Fruit fly (Drosophila melanogaster) whole organism, embryonic: ENCODE results near the gene CG42833.
A peak's percentile ranks its signal among the peaks of the same experiment; 100 is the strongest.

Experiments
- Adf1 ChIP-seq: fragments of 200-800 bp; sonication (Bioruptor generic); IDR thresholded peaks from 2 replicates; pipeline ENCODE4 v1.3.6; 2022; ENCODE audit warnings: missing biosample characterization, missing genetic modification characterization
- BEAF-32 ChIP-seq: fragments of 200-800 bp; sonication (Bioruptor generic); optimal IDR thresholded peaks from 3 replicates; lab custom pipeline; 2017; ENCODE audit warnings: missing biosample characterization, missing genetic modification characterization, mild to moderate bottlenecking, moderate library complexity, missing genetic modification reagents
- Blimp-1 ChIP-seq: fragments of 200-800 bp; sonication (Bioruptor generic); optimal IDR thresholded peaks from 3 replicates; lab custom pipeline; 2018; ENCODE audit warnings: missing biosample characterization, missing genetic modification characterization, mild to moderate bottlenecking, moderate library complexity, missing genetic modification reagents
- CG10267 ChIP-seq: fragments of 200-800 bp; sonication (Bioruptor generic); optimal IDR thresholded peaks from 2 replicates; lab custom pipeline; 2018; ENCODE audit warnings: missing biosample characterization, mild to moderate bottlenecking, missing genetic modification characterization, moderate library complexity
- CG10654 ChIP-seq: fragments of 200-800 bp; sonication (Bioruptor generic); optimal IDR thresholded peaks from 2 replicates; lab custom pipeline; 2016; ENCODE audit warnings: missing biosample characterization, missing genetic modification characterization
- CG11085 ChIP-seq: fragments of 200-800 bp; sonication (Bioruptor generic); IDR thresholded peaks from 2 replicates; pipeline ENCODE4 v1.3.6; 2022; ENCODE audit warnings: missing biosample characterization, missing genetic modification characterization
- CG11695 ChIP-seq: fragments of 200-800 bp; sonication (Bioruptor generic); IDR thresholded peaks from 3 replicates; pipeline ENCODE4 v1.3.6; 2022; ENCODE audit warnings: missing biosample characterization, missing genetic modification characterization
- CG12769 ChIP-seq: fragments of 200-800 bp; sonication (Bioruptor generic); optimal IDR thresholded peaks from 2 replicates; lab custom pipeline; 2019; ENCODE audit warnings: missing biosample characterization, mild to moderate bottlenecking, missing genetic modification characterization, moderate library complexity
- CG13287 ChIP-seq: fragments of 200-800 bp; sonication (Bioruptor generic); IDR thresholded peaks from 2 replicates; pipeline ENCODE4 v1.3.6; 2022; ENCODE audit warnings: missing biosample characterization, missing genetic modification characterization; ENCODE audit not compliant: partially characterized antibody
- CG13624 ChIP-seq: fragments of 200-800 bp; sonication (Bioruptor generic); optimal IDR thresholded peaks from 2 replicates; lab custom pipeline; 2016; ENCODE audit warnings: missing biosample characterization, missing genetic modification characterization
- CG14860 ChIP-seq: fragments of 200-800 bp; sonication (Bioruptor generic); IDR thresholded peaks from 3 replicates; pipeline ENCODE4 v1.3.6; 2022; ENCODE audit warnings: missing biosample characterization, missing genetic modification characterization; ENCODE audit not compliant: partially characterized antibody
- CG17829 ChIP-seq: fragments of 200-800 bp; optimal IDR thresholded peaks from 2 replicates; lab custom pipeline; 2019; ENCODE audit warnings: missing biosample characterization, mild to moderate bottlenecking, missing genetic modification characterization, moderate library complexity
- CG30020 ChIP-seq: fragments of 200-800 bp; optimal IDR thresholded peaks from 2 replicates; lab custom pipeline; 2019; ENCODE audit warnings: missing biosample characterization, mild to moderate bottlenecking, missing genetic modification characterization, moderate library complexity
- CG33213 ChIP-seq: fragments of 200-800 bp; sonication (Bioruptor generic); optimal IDR thresholded peaks from 3 replicates; lab custom pipeline; 2016; ENCODE audit warnings: missing biosample characterization, missing genetic modification characterization
- CG33557 ChIP-seq: fragments of 200-800 bp; sonication (Bioruptor generic); optimal IDR thresholded peaks from 2 replicates; lab custom pipeline; 2019; ENCODE audit warnings: missing biosample characterization, mild to moderate bottlenecking, missing genetic modification characterization, moderate library complexity
- CG9437 ChIP-seq: fragments of 200-800 bp; sonication (Bioruptor generic); optimal IDR thresholded peaks from 2 replicates; lab custom pipeline; 2018; ENCODE audit warnings: missing biosample characterization, mild to moderate bottlenecking, missing genetic modification characterization
- CHES-1-like ChIP-seq: fragments of 200-800 bp; sonication (Bioruptor generic); optimal IDR thresholded peaks from 2 replicates; lab custom pipeline; 2016; ENCODE audit warnings: missing biosample characterization, missing genetic modification characterization
- Dref ChIP-seq: fragments of 200-800 bp; sonication (Bioruptor generic); IDR thresholded peaks from 2 replicates; pipeline ENCODE4 v1.3.6; 2022; ENCODE audit warnings: missing biosample characterization, missing genetic modification characterization
- Elba2 ChIP-seq: fragments of 200-800 bp; sonication (Bioruptor generic); optimal IDR thresholded peaks from 3 replicates; lab custom pipeline; 2016; ENCODE audit warnings: missing biosample characterization, missing genetic modification characterization
- Ets97D ChIP-seq: fragments of 200-800 bp; sonication (Bioruptor generic); optimal IDR thresholded peaks from 3 replicates; lab custom pipeline; 2016; ENCODE audit warnings: missing biosample characterization, missing genetic modification characterization
- Gsc ChIP-seq: fragments of 200-800 bp; sonication (Bioruptor generic); IDR thresholded peaks from 2 replicates; pipeline ENCODE4 v1.3.6; 2022; ENCODE audit warnings: missing biosample characterization, missing genetic modification characterization
- Hr39 ChIP-seq: fragments of >200 bp; optimal IDR thresholded peaks from 2 replicates; lab custom pipeline; 2017
- MBD-R2 ChIP-seq: fragments of 200-800 bp; sonication (Bioruptor generic); IDR thresholded peaks from 2 replicates; pipeline ENCODE4 v1.3.6; 2022; ENCODE audit warnings: missing biosample characterization, missing genetic modification characterization
- Scr ChIP-seq: fragments of 200-800 bp; sonication (Bioruptor generic); IDR thresholded peaks from 2 replicates; pipeline ENCODE4 v1.3.6; 2022; ENCODE audit warnings: missing biosample characterization, missing genetic modification characterization; ENCODE audit not compliant: partially characterized antibody
- Sin3A ChIP-seq: fragments of >200 bp; optimal IDR thresholded peaks from 2 replicates; lab custom pipeline; 2018
- YL-1 ChIP-seq: fragments of 200-800 bp; sonication (Bioruptor generic); optimal IDR thresholded peaks from 3 replicates; lab custom pipeline; 2017; ENCODE audit warnings: missing biosample characterization, mild to moderate bottlenecking, missing genetic modification characterization
- amos ChIP-seq: fragments of 200-800 bp; sonication (Bioruptor generic); IDR thresholded peaks from 2 replicates; pipeline ENCODE4 v1.3.6; 2022; ENCODE audit warnings: missing biosample characterization, missing genetic modification characterization; ENCODE audit not compliant: partially characterized antibody
- ato ChIP-seq: fragments of 200-800 bp; sonication (Bioruptor generic); IDR thresholded peaks from 2 replicates; pipeline ENCODE4 v1.3.6; 2022; ENCODE audit warnings: missing biosample characterization, missing genetic modification characterization; ENCODE audit not compliant: partially characterized antibody
- dm ChIP-seq: fragments of 200-800 bp; sonication (Bioruptor generic); optimal IDR thresholded peaks from 3 replicates; lab custom pipeline; 2016; ENCODE audit warnings: missing biosample characterization, missing genetic modification characterization
- dpn ChIP-seq, 2 experiments: fragments of 200-800 bp; sonication (Bioruptor generic); optimal IDR thresholded peaks; 3 replicates each; lab custom pipeline; 2016; ENCODE audit warnings: missing biosample characterization in 2 of 2, missing genetic modification characterization in 2 of 2
- fd102C ChIP-seq: fragments of 200-800 bp; sonication (Bioruptor generic); optimal IDR thresholded peaks from 2 replicates; lab custom pipeline; 2018; ENCODE audit warnings: missing biosample characterization, mild to moderate bottlenecking, missing genetic modification characterization, moderate library complexity
- grn ChIP-seq: fragments of 200-800 bp; sonication (Bioruptor generic); optimal IDR thresholded peaks from 3 replicates; lab custom pipeline; 2017; ENCODE audit warnings: missing biosample characterization, missing genetic modification characterization
- her ChIP-seq: fragments of 200-800 bp; sonication (Bioruptor generic); optimal IDR thresholded peaks from 2 replicates; lab custom pipeline; 2016; ENCODE audit warnings: missing biosample characterization, missing genetic modification characterization
- hkb ChIP-seq, 2 experiments: fragments of 200-800 bp in 1 of 2; fragments of >200 bp in 1 of 2; sonication (Bioruptor generic) in 1 of 2; IDR thresholded peaks in 1 of 2; optimal IDR thresholded peaks in 1 of 2; 2 replicates each; pipeline versions ENCODE4 v1.3.6 to Lab custom; 2017 to 2022; ENCODE audit warnings: missing biosample characterization in 1 of 2, missing genetic modification characterization in 1 of 2
- jing ChIP-seq: fragments of 200-800 bp; sonication (Bioruptor generic); optimal IDR thresholded peaks from 2 replicates; lab custom pipeline; 2018; ENCODE audit warnings: missing biosample characterization, mild to moderate bottlenecking, missing genetic modification characterization
- kah ChIP-seq: fragments of 200-800 bp; sonication (Bioruptor generic); optimal IDR thresholded peaks from 2 replicates; lab custom pipeline; 2018; ENCODE audit warnings: missing biosample characterization, mild to moderate bottlenecking, missing genetic modification characterization
- ken ChIP-seq: fragments of 200-800 bp; sonication (Bioruptor generic); IDR thresholded peaks from 3 replicates; pipeline ENCODE4 v1.3.6; 2022; ENCODE audit warnings: missing biosample characterization, missing genetic modification characterization
- knrl ChIP-seq: fragments of 200-800 bp; sonication (Bioruptor generic); IDR thresholded peaks from 3 replicates; pipeline ENCODE4 v1.3.6; 2022; ENCODE audit warnings: missing biosample characterization, missing genetic modification characterization; ENCODE audit not compliant: partially characterized antibody
- nerfin-2 ChIP-seq: fragments of 200-800 bp; sonication (Bioruptor generic); IDR thresholded peaks from 2 replicates; pipeline ENCODE4 v1.3.6; 2022; ENCODE audit warnings: missing biosample characterization, missing genetic modification characterization; ENCODE audit not compliant: partially characterized antibody
- pho ChIP-seq: fragments of 200-800 bp; sonication (Bioruptor generic); optimal IDR thresholded peaks from 2 replicates; lab custom pipeline; 2016; ENCODE audit warnings: missing biosample characterization, missing genetic modification characterization
- row ChIP-seq: fragments of 200-800 bp; sonication (Bioruptor generic); IDR thresholded peaks from 3 replicates; pipeline ENCODE4 v1.3.6; 2022; ENCODE audit warnings: missing biosample characterization, missing genetic modification characterization
- schlank ChIP-seq: fragments of 200-800 bp; sonication (Bioruptor generic); optimal IDR thresholded peaks from 2 replicates; lab custom pipeline; 2018; ENCODE audit warnings: missing biosample characterization, mild to moderate bottlenecking, missing genetic modification characterization
- slou ChIP-seq: fragments of 200-800 bp; sonication (Bioruptor generic); optimal IDR thresholded peaks from 3 replicates; lab custom pipeline; 2016; ENCODE audit warnings: missing biosample characterization, missing genetic modification characterization
- so ChIP-seq: fragments of 200-800 bp; sonication (Bioruptor generic); IDR thresholded peaks from 3 replicates; pipeline ENCODE4 v1.3.6; 2022; ENCODE audit warnings: missing biosample characterization, missing genetic modification characterization
- sr ChIP-seq: fragments of 200-800 bp; sonication (Bioruptor generic); IDR thresholded peaks from 3 replicates; pipeline ENCODE4 v1.3.6; 2022; ENCODE audit warnings: missing biosample characterization, missing genetic modification characterization
- stwl ChIP-seq: fragments of 200-800 bp; sonication (Bioruptor generic); optimal IDR thresholded peaks from 3 replicates; lab custom pipeline; 2018; ENCODE audit warnings: missing biosample characterization, mild to moderate bottlenecking, missing genetic modification characterization, moderate library complexity
- tgo ChIP-seq: fragments of 200-800 bp; sonication (Bioruptor generic); IDR thresholded peaks from 3 replicates; pipeline ENCODE4 v1.3.6; 2022; ENCODE audit warnings: missing biosample characterization, missing genetic modification characterization
- trem ChIP-seq: fragments of 200-800 bp; optimal IDR thresholded peaks from 3 replicates; lab custom pipeline; 2019; ENCODE audit warnings: missing biosample characterization, mild to moderate bottlenecking, missing genetic modification characterization, moderate library complexity

The CG42833 gene

DNA sequence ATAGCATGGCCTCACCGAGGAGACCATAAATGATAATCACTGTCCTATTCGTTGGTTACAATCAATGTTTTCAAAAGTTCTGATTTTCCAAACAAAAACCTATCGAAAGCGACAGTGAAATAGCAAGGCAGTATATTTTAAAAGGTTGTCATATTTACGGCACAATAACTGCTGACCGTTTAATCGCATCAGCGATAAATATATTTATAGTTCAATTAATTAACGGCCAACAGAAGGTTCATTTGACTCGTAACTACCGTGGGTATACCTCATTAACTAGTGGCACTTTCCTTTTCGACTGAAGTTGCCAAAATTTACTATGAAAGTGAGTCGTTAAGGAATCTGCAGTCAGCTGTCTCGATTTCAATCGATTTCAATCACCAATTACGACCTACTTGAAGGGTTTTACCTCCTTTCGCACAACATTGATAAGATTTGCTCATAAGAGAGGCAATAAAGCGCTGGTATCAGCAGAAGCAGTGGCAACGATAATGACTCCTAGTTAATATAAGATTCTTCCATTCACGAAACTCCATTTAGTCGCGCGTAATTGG lies 23.6 kb downstream of the CG42833 start, which contains the start of gene CG17147 (continued):
- TF ChIP-seq CG11695 (no peak), fd102C (no peak), grn (GFP tag; lab: Kevin White, UChicago) (peak; percentile 56)

dm6 chr3L:20226153-20226552 lies 26.3 kb downstream of the CG42833 start:
- TF ChIP-seq knrl (GFP tag; lab: Robert Waterston, UW): peak; percentile 40; the same call in 1 of the 3 replicates
- no peak for TF ChIP-seq tgo (GFP tag; lab: Robert Waterston, UW)
- no peak for TF ChIP-seq CG11085
- no peak for TF ChIP-seq nerfin-2 (GFP tag; lab: Robert Waterston, UW)
- TF ChIP-seq Elba2 (GFP tag; lab: Kevin White, UChicago): peak; percentile 63
- no peak for TF ChIP-seq CG33557 (GFP tag; lab: Kevin White, UChicago)
- TF ChIP-seq her (GFP tag; lab: Kevin White, UChicago): peak; percentile 49
- TF ChIP-seq dm (GFP tag; lab: Kevin White, UChicago): peak; percentile 1
- peak; percentile 19 for TF ChIP-seq CG13624 (GFP tag; lab: Kevin White, UChicago)
- peak; percentile 90 for TF ChIP-seq Sin3A (lab: Kevin White, UChicago)
- TF ChIP-seq CG17829 (tag; lab: Kevin White, UChicago): peak; percentile 19
- TF ChIP-seq CG30020 (tag; lab: Kevin White, UChicago): peak; percentile 36
- TF ChIP-seq kah (GFP tag; lab: Kevin White, UChicago): no peak
- TF ChIP-seq CG13287 (GFP tag; lab: Robert Waterston, UW): peak; percentile 54
- TF ChIP-seq CG9437 (GFP tag; lab: Kevin White, UChicago): no peak
- TF ChIP-seq amos (GFP tag; lab: Robert Waterston, UW): peak; percentile 12; the same call in 1 of the 2 replicates
- peak; percentile 58 for TF ChIP-seq Dref (GFP tag; lab: Robert Waterston, UW)
- TF ChIP-seq row (GFP tag; lab: Robert Waterston, UW): peak; percentile 27; the same call in 1 of the 3 replicates
- no peak for TF ChIP-seq dpn (GFP tag; optimal IDR thresholded peaks at IDR 0.05; lab: Kevin White, UChicago)
- TF ChIP-seq Ets97D (GFP tag; lab: Kevin White, UChicago): peak; percentile 72
- TF ChIP-seq CG10267 (tag; lab: Kevin White, UChicago): peak; percentile 21
- peak; percentile 23 for TF ChIP-seq hkb (optimal IDR thresholded peaks at IDR 0.05; lab: Kevin White, UChicago)
- no peak for TF ChIP-seq hkb (GFP tag; IDR thresholded peaks at IDR 0.05; lab: Robert Waterston, UW)
- TF ChIP-seq Gsc (GFP tag; lab: Robert Waterston, UW): no peak
- 0 out of 3 replicates have a peak, but pooled peaks have one; percentile 22 for TF ChIP-seq CG14860 (GFP tag; lab: Robert Waterston, UW)
- TF ChIP-seq ato: no peak
- TF ChIP-seq CG12769: no peak
- TF ChIP-seq YL-1 (GFP tag; lab: Kevin White, UChicago): peak; percentile 42
- peak; percentile 64 for TF ChIP-seq CHES-1-like (GFP tag; lab: Kevin White, UChicago)
- peak; percentile 52 for TF ChIP-seq Scr (GFP tag; lab: Robert Waterston, UW)
- TF ChIP-seq trem (tag; lab: Kevin White, UChicago): peak; percentile 69
- peak; percentile 64 for TF ChIP-seq MBD-R2 (GFP tag; lab: Robert Waterston, UW)
- no peak for TF ChIP-seq jing (GFP tag; lab: Kevin White, UChicago)
- TF ChIP-seq CG10654 (GFP tag; lab: Kevin White, UChicago): no peak
- peak; percentile 36 for TF ChIP-seq CG33213 (GFP tag; lab: Kevin White, UChicago)
- no peak for TF ChIP-seq Hr39 (lab: Kevin White, UChicago)
- TF ChIP-seq ken (GFP tag; lab: Robert Waterston, UW): no peak
- TF ChIP-seq stwl (tag; lab: Kevin White, UChicago): peak; percentile 58
- no peak for TF ChIP-seq slou (GFP tag; lab: Kevin White, UChicago)
- TF ChIP-seq Adf1 (GFP tag; lab: Robert Waterston, UW): no peak
- peak; percentile 66 for TF ChIP-seq BEAF-32 (GFP tag; lab: Kevin White, UChicago)
- no peak for TF ChIP-seq sr (GFP tag; lab: Robert Waterston, UW)
- TF ChIP-seq pho (GFP tag; lab: Kevin White, UChicago): no peak
- TF ChIP-seq so (GFP tag; lab: Robert Waterston, UW): no peak
- TF ChIP-seq schlank (tag; lab: Kevin White, UChicago): no peak
- TF ChIP-seq Blimp-1 (GFP tag; lab: Kevin White, UChicago): no peak
